Fruit fly (Drosophila melanogaster) whole organism, embryonic: ENCODE data around the gene TFAM.

Source experiments
- ATbp ChIP-seq: fragments of 200-800 bp; sonication (Bioruptor generic); optimal IDR thresholded peaks from 2 replicates; lab custom pipeline; 2017; ENCODE audit warnings: missing biosample characterization, mild to moderate bottlenecking, missing genetic modification characterization, missing genetic modification reagents
- Ada2b ChIP-seq: fragments of 200-800 bp; sonication (Bioruptor generic); IDR thresholded peaks from 2 replicates; pipeline ENCODE4 v1.3.6; 2022; ENCODE audit warnings: missing biosample characterization, missing genetic modification characterization
- B-H1 ChIP-seq: fragments of 200-800 bp; sonication (Bioruptor generic); IDR thresholded peaks from 3 replicates; pipeline ENCODE4 v1.3.6; 2022; ENCODE audit warnings: missing biosample characterization, missing genetic modification characterization
- CG10267 ChIP-seq: fragments of 200-800 bp; sonication (Bioruptor generic); optimal IDR thresholded peaks from 2 replicates; lab custom pipeline; 2018; ENCODE audit warnings: missing biosample characterization, mild to moderate bottlenecking, missing genetic modification characterization, moderate library complexity
- CG10366 ChIP-seq: fragments of 200-800 bp; sonication (Bioruptor generic); IDR thresholded peaks from 2 replicates; pipeline ENCODE4 v1.3.6; 2022; ENCODE audit warnings: missing biosample characterization, missing genetic modification characterization
- CG10462 ChIP-seq: fragments of 200-800 bp; sonication (Bioruptor generic); optimal IDR thresholded peaks from 2 replicates; lab custom pipeline; 2016; ENCODE audit warnings: missing biosample characterization, missing genetic modification characterization
- CG10959 ChIP-seq: fragments of 200-800 bp; sonication (Bioruptor generic); IDR thresholded peaks from 2 replicates; pipeline ENCODE4 v1.3.6; 2022; ENCODE audit warnings: missing biosample characterization, missing genetic modification characterization
- CG11093 ChIP-seq: fragments of 200-800 bp; sonication (Bioruptor generic); IDR thresholded peaks from 3 replicates; pipeline ENCODE4 v1.3.6; 2022; ENCODE audit warnings: missing biosample characterization, missing genetic modification characterization
- CG11398 ChIP-seq: fragments of 200-800 bp; sonication (Bioruptor generic); optimal IDR thresholded peaks from 2 replicates; lab custom pipeline; 2016; ENCODE audit warnings: missing biosample characterization, missing genetic modification characterization
- CG11695 ChIP-seq: fragments of 200-800 bp; sonication (Bioruptor generic); IDR thresholded peaks from 3 replicates; pipeline ENCODE4 v1.3.6; 2022; ENCODE audit warnings: missing biosample characterization, missing genetic modification characterization
- CG12236 ChIP-seq: fragments of 200-800 bp; sonication (Bioruptor generic); optimal IDR thresholded peaks from 2 replicates; lab custom pipeline; 2016; ENCODE audit warnings: missing biosample characterization, missing genetic modification characterization
- CG13775 ChIP-seq: fragments of 200-800 bp; sonication (Bioruptor generic); optimal IDR thresholded peaks from 3 replicates; lab custom pipeline; 2017; ENCODE audit warnings: missing biosample characterization, mild to moderate bottlenecking, missing genetic modification characterization
- CG14014 ChIP-seq: fragments of 200-800 bp; sonication (Bioruptor generic); IDR thresholded peaks from 2 replicates; pipeline ENCODE4 v1.3.6; 2022; ENCODE audit warnings: missing biosample characterization, missing genetic modification characterization
- CG15011 ChIP-seq: fragments of 200-800 bp; sonication (Bioruptor generic); optimal IDR thresholded peaks from 3 replicates; lab custom pipeline; 2018; ENCODE audit warnings: missing biosample characterization, mild to moderate bottlenecking, missing genetic modification characterization
- CG1602 ChIP-seq: fragments of 200-800 bp; sonication (Bioruptor generic); optimal IDR thresholded peaks from 3 replicates; lab custom pipeline; 2016; ENCODE audit warnings: missing biosample characterization, missing genetic modification characterization
- CG1603 ChIP-seq: fragments of 200-800 bp; sonication (Bioruptor generic); optimal IDR thresholded peaks from 2 replicates; lab custom pipeline; 2019; ENCODE audit warnings: missing biosample characterization, mild to moderate bottlenecking, missing genetic modification characterization, moderate library complexity
- CG17359 ChIP-seq: fragments of 200-800 bp; sonication (Bioruptor generic); optimal IDR thresholded peaks from 3 replicates; lab custom pipeline; 2018; ENCODE audit warnings: missing biosample characterization, mild to moderate bottlenecking, missing genetic modification characterization, moderate library complexity
- CG1832 ChIP-seq: fragments of 200-800 bp; sonication (Bioruptor generic); optimal IDR thresholded peaks from 2 replicates; lab custom pipeline; 2017; ENCODE audit warnings: missing biosample characterization, mild to moderate bottlenecking, missing genetic modification characterization, inconsistent platforms
- CG18619 ChIP-seq: fragments of 200-800 bp; sonication (Bioruptor generic); optimal IDR thresholded peaks from 3 replicates; lab custom pipeline; 2017; ENCODE audit warnings: missing biosample characterization, mild to moderate bottlenecking, missing genetic modification characterization
- CG2678 ChIP-seq: fragments of 200-800 bp; sonication (Bioruptor generic); optimal IDR thresholded peaks from 3 replicates; lab custom pipeline; 2019; ENCODE audit warnings: missing biosample characterization, mild to moderate bottlenecking, missing genetic modification characterization, moderate library complexity
- CG31365 ChIP-seq: fragments of 200-800 bp; sonication (Bioruptor generic); optimal IDR thresholded peaks from 2 replicates; lab custom pipeline; 2018; ENCODE audit warnings: missing biosample characterization, mild to moderate bottlenecking, missing genetic modification characterization
- CG32767 ChIP-seq: fragments of 200-800 bp; sonication (Bioruptor generic); IDR thresholded peaks from 2 replicates; pipeline ENCODE4 v1.3.6; 2022; ENCODE audit warnings: missing biosample characterization, missing genetic modification characterization
- CG6175 ChIP-seq: fragments of 200-800 bp; sonication (Bioruptor generic); IDR thresholded peaks from 3 replicates; pipeline ENCODE4 v1.3.6; 2022; ENCODE audit warnings: missing biosample characterization, missing genetic modification characterization
- CG6272 ChIP-seq: fragments of 200-800 bp; sonication (Bioruptor generic); IDR thresholded peaks from 2 replicates; pipeline ENCODE4 v1.3.6; 2022; ENCODE audit warnings: missing biosample characterization, missing genetic modification characterization
- CG6791 ChIP-seq: fragments of 200-800 bp; sonication (Bioruptor generic); IDR thresholded peaks from 3 replicates; pipeline ENCODE4 v1.3.6; 2022; ENCODE audit warnings: missing biosample characterization, missing genetic modification characterization; ENCODE audit not compliant: partially characterized antibody
- CG9817 ChIP-seq: fragments of 200-800 bp; sonication (Bioruptor generic); optimal IDR thresholded peaks from 2 replicates; lab custom pipeline; 2018; ENCODE audit warnings: missing biosample characterization, mild to moderate bottlenecking, missing genetic modification characterization, moderate library complexity
- Camta ChIP-seq: fragments of 200-800 bp; sonication (Bioruptor generic); optimal IDR thresholded peaks from 2 replicates; lab custom pipeline; 2016; ENCODE audit warnings: missing biosample characterization, missing genetic modification characterization
- CrebB ChIP-seq: fragments of 200-800 bp; sonication (Bioruptor generic); optimal IDR thresholded peaks from 3 replicates; lab custom pipeline; 2018; ENCODE audit warnings: missing biosample characterization, mild to moderate bottlenecking, missing genetic modification characterization
- Dad ChIP-seq: fragments of 200-800 bp; sonication (Bioruptor generic); optimal IDR thresholded peaks from 3 replicates; lab custom pipeline; 2016; ENCODE audit warnings: missing biosample characterization, missing genetic modification characterization
- Dek ChIP-seq: fragments of 200-800 bp; sonication (Bioruptor generic); optimal IDR thresholded peaks from 3 replicates; lab custom pipeline; 2019; ENCODE audit warnings: missing biosample characterization, mild to moderate bottlenecking, missing genetic modification characterization, moderate library complexity
- Doc3 ChIP-seq: fragments of 200-800 bp; sonication (Bioruptor generic); IDR thresholded peaks from 3 replicates; pipeline ENCODE4 v1.3.6; 2022; ENCODE audit warnings: missing biosample characterization, missing genetic modification characterization; ENCODE audit not compliant: partially characterized antibody
- Dp ChIP-seq: fragments of 200-800 bp; sonication (Bioruptor generic); optimal IDR thresholded peaks from 2 replicates; lab custom pipeline; 2018; ENCODE audit warnings: missing biosample characterization, mild to moderate bottlenecking, missing genetic modification characterization, moderate library complexity
- HmgD ChIP-seq: fragments of 200-800 bp; sonication (Bioruptor generic); optimal IDR thresholded peaks from 3 replicates; lab custom pipeline; 2016; ENCODE audit warnings: missing biosample characterization, missing genetic modification characterization
- Mad ChIP-seq: fragments of 200-800 bp; sonication (Bioruptor generic); optimal IDR thresholded peaks from 2 replicates; lab custom pipeline; 2016; ENCODE audit warnings: missing biosample characterization, missing genetic modification characterization
- Scr ChIP-seq: fragments of 200-800 bp; sonication (Bioruptor generic); IDR thresholded peaks from 2 replicates; pipeline ENCODE4 v1.3.6; 2022; ENCODE audit warnings: missing biosample characterization, missing genetic modification characterization; ENCODE audit not compliant: partially characterized antibody
- ash1 ChIP-seq: fragments of 200-800 bp; sonication (Bioruptor generic); optimal IDR thresholded peaks from 2 replicates; lab custom pipeline; 2018; ENCODE audit warnings: missing biosample characterization, mild to moderate bottlenecking, missing genetic modification characterization
- cad ChIP-seq: fragments of >200 bp; optimal IDR thresholded peaks from 2 replicates; lab custom pipeline; 2017; ENCODE audit warnings: missing biosample characterization, missing genetic modification characterization
- chinmo ChIP-seq: fragments of 200-800 bp; sonication (Bioruptor generic); IDR thresholded peaks from 4 replicates; pipeline ENCODE4 v1.3.6; 2022; ENCODE audit warnings: missing biosample characterization, missing genetic modification characterization; ENCODE audit not compliant: partially characterized antibody
- corto ChIP-seq: fragments of 200-800 bp; sonication (Bioruptor generic); optimal IDR thresholded peaks from 2 replicates; lab custom pipeline; 2016; ENCODE audit warnings: missing biosample characterization, mild to moderate bottlenecking, missing genetic modification characterization, moderate library complexity
- cwo ChIP-seq: fragments of 200-800 bp; sonication (Bioruptor generic); optimal IDR thresholded peaks from 3 replicates; lab custom pipeline; 2017; ENCODE audit warnings: missing biosample characterization, missing genetic modification characterization, mild to moderate bottlenecking, moderate library complexity, missing genetic modification reagents
- danr ChIP-seq: fragments of 200-800 bp; sonication (Bioruptor generic); IDR thresholded peaks from 2 replicates; pipeline ENCODE4 v1.3.6; 2022; ENCODE audit warnings: missing biosample characterization, missing genetic modification characterization
- dmrt99B ChIP-seq: fragments of 200-800 bp; sonication (Bioruptor generic); optimal IDR thresholded peaks from 2 replicates; lab custom pipeline; 2018; ENCODE audit warnings: missing biosample characterization, mild to moderate bottlenecking, missing genetic modification characterization, moderate library complexity
- gro ChIP-seq: fragments of 200-800 bp; sonication (Bioruptor generic); optimal IDR thresholded peaks from 2 replicates; lab custom pipeline; 2016; ENCODE audit warnings: missing biosample characterization, missing genetic modification characterization
- gsb-n ChIP-seq: fragments of 200-800 bp; sonication (Bioruptor generic); optimal IDR thresholded peaks from 3 replicates; lab custom pipeline; 2018; ENCODE audit warnings: missing biosample characterization, mild to moderate bottlenecking, missing genetic modification characterization
- nerfin-1 ChIP-seq: fragments of 200-800 bp; sonication (Bioruptor generic); optimal IDR thresholded peaks from 3 replicates; lab custom pipeline; 2019; ENCODE audit warnings: missing biosample characterization, mild to moderate bottlenecking, missing genetic modification characterization, moderate library complexity
- otp ChIP-seq: fragments of 200-800 bp; sonication (Bioruptor generic); IDR thresholded peaks from 3 replicates; pipeline ENCODE4, ENCODE4 v1.3.6; 2022; ENCODE audit warnings: missing biosample characterization, missing genetic modification characterization
- pb ChIP-seq: fragments of 200-800 bp; sonication (Bioruptor generic); optimal IDR thresholded peaks from 3 replicates; lab custom pipeline; 2016; ENCODE audit warnings: missing biosample characterization, missing genetic modification characterization
- pzg ChIP-seq: fragments of 200-800 bp; sonication (Bioruptor generic); optimal IDR thresholded peaks from 3 replicates; lab custom pipeline; 2018; ENCODE audit warnings: missing biosample characterization, mild to moderate bottlenecking, missing genetic modification characterization, moderate library complexity
- shn ChIP-seq: fragments of 200-800 bp; sonication (Bioruptor generic); optimal IDR thresholded peaks from 3 replicates; lab custom pipeline; 2016; ENCODE audit warnings: missing biosample characterization, missing genetic modification characterization
- tin ChIP-seq: fragments of 200-800 bp; sonication (Bioruptor generic); optimal IDR thresholded peaks from 3 replicates; lab custom pipeline; 2016; ENCODE audit warnings: missing biosample characterization, missing genetic modification characterization

TFAM gene

DNA sequence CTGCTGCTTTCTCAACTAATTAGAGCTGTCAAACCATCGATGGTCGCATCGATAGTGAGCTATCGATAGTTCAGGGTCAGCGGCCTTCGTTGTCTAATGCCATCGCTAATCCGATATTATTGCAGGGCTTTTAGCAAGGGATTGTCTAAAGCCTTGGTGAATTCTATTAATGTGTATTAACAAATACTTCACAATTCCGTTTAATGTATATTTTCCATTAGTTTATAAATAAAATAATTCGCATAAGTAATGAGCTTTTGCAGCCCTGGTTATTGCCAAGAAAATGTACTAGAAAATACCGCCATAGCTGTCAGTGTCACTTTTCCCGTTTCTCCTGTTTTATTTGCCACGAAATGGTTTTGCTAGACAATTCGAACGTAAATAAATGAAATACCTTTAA lies 3.0 kb upstream of the TFAM start, which contains the start of the genes EloB and Srp14 (continued):
- peak; percentile 74 for TF ChIP-seq CG17359 (tag; lab: Kevin White, UChicago)
- no peak for TF ChIP-seq dmrt99B
- TF ChIP-seq CG10959 (GFP tag; lab: Robert Waterston, UW), result peak; percentile 70
- TF ChIP-seq CG1603, result peak; percentile 85
- peak; percentile 72 for TF ChIP-seq Ada2b (GFP tag; lab: Robert Waterston, UW)
- TF ChIP-seq Mad (GFP tag; lab: Kevin White, UChicago), result peak; percentile 88
- TF ChIP-seq CG11093, result 0 out of 3 replicates have a peak, but pooled peaks have one; percentile 11
- TF ChIP-seq tin (GFP tag; lab: Kevin White, UChicago), result peak; percentile 86
- TF ChIP-seq CG6272 (GFP tag; lab: Robert Waterston, UW), result peak; percentile 82
- peak; percentile 55 for TF ChIP-seq danr (GFP tag; lab: Robert Waterston, UW)
- TF ChIP-seq CG18619 (GFP tag; lab: Kevin White, UChicago), result peak; percentile 73
- no peak for TF ChIP-seq ash1 (GFP tag; lab: Kevin White, UChicago)
- TF ChIP-seq gsb-n (tag; lab: Kevin White, UChicago), result no peak
- no peak for TF ChIP-seq corto
- TF ChIP-seq cwo (GFP tag; lab: Kevin White, UChicago), result peak; percentile 52
- TF ChIP-seq cad (GFP tag; lab: Kevin White, UChicago), result no peak
- TF ChIP-seq CG11695 (GFP tag; lab: Robert Waterston, UW), result peak; percentile 74
- peak; percentile 43; the same call in 2 of the 3 replicates for TF ChIP-seq B-H1 (GFP tag; lab: Robert Waterston, UW)
- TF ChIP-seq Camta (GFP tag; lab: Kevin White, UChicago), result peak; percentile 77
- peak; percentile 77 for TF ChIP-seq nerfin-1 (tag; lab: Kevin White, UChicago)
- peak; percentile 70 for TF ChIP-seq shn (GFP tag; lab: Kevin White, UChicago)
- peak; percentile 96 for TF ChIP-seq CG6791
- peak; percentile 61 for TF ChIP-seq CG10462
- TF ChIP-seq CG12236 (GFP tag; lab: Kevin White, UChicago), result peak; percentile 52
- peak; percentile 74 for TF ChIP-seq Dek (tag; lab: Kevin White, UChicago)
- TF ChIP-seq Dad (GFP tag; lab: Kevin White, UChicago), result peak; percentile 81
- TF ChIP-seq Dp (GFP tag; lab: Kevin White, UChicago), result peak; percentile 44
- peak; percentile 92 for TF ChIP-seq chinmo (GFP tag; lab: Robert Waterston, UW)
- peak; percentile 98 for TF ChIP-seq Scr (GFP tag; lab: Robert Waterston, UW)
- peak; percentile 59 for TF ChIP-seq CrebB (tag; lab: Kevin White, UChicago)
- peak; percentile 70 for TF ChIP-seq CG11398
- TF ChIP-seq CG32767 (GFP tag; lab: Robert Waterston, UW), result peak; percentile 70; the same call in 1 of the 2 replicates
- TF ChIP-seq otp (GFP tag; lab: Robert Waterston, UW), result peak; percentile 66; the same call in 2 of the 3 replicates
- peak; percentile 87 for TF ChIP-seq CG13775 (GFP tag; lab: Kevin White, UChicago)
- TF ChIP-seq CG14014, result peak; percentile 79
- TF ChIP-seq CG1832 (GFP tag; lab: Kevin White, UChicago), result no peak
- peak; percentile 87 for TF ChIP-seq gro (GFP tag; lab: Kevin White, UChicago)
- TF ChIP-seq Doc3 (GFP tag; lab: Robert Waterston, UW), result peak; percentile 97
- peak; percentile 92 for TF ChIP-seq pzg
- TF ChIP-seq HmgD, result peak; percentile 49
- TF ChIP-seq CG9817 (tag; lab: Kevin White, UChicago), result peak; percentile 86
- TF ChIP-seq CG15011 (GFP tag; lab: Kevin White, UChicago), result no peak
- TF ChIP-seq pb (GFP tag; lab: Kevin White, UChicago), result peak; percentile 23
- peak; percentile 66 for TF ChIP-seq CG10366
- peak; percentile 24 for TF ChIP-seq ATbp (GFP tag; lab: Kevin White, UChicago)
- TF ChIP-seq CG2678 (tag; lab: Kevin White, UChicago), result peak; percentile 84
- TF ChIP-seq CG1602, result peak; percentile 79
- peak; percentile 83 for TF ChIP-seq CG10267
- TF ChIP-seq CG6175 (GFP tag; lab: Robert Waterston, UW), result 0 out of 3 replicates have a peak, but pooled peaks have one; percentile 28
- peak; percentile 42 for TF ChIP-seq CG31365
